Fruit fly (Drosophila melanogaster) whole organism, embryonic: ENCODE data around the gene fru.
A peak's percentile ranks its signal among the peaks of the same experiment; 100 is the strongest.

Source experiments
- Bgb ChIP-seq: fragments of 200-800 bp; sonication (Bioruptor generic); IDR thresholded peaks from 2 replicates; pipeline ENCODE4 v1.3.6; 2022; ENCODE audit warnings: missing biosample characterization, missing genetic modification characterization; ENCODE audit not compliant: partially characterized antibody
- CG1024 ChIP-seq: fragments of 200-800 bp; sonication (Bioruptor generic); IDR thresholded peaks from 2 replicates; pipeline ENCODE4 v1.3.6; 2022; ENCODE audit warnings: missing biosample characterization, missing genetic modification characterization
- CG10431 ChIP-seq: fragments of 200-800 bp; sonication (Bioruptor generic); optimal IDR thresholded peaks from 3 replicates; lab custom pipeline; 2018; ENCODE audit warnings: missing biosample characterization, mild to moderate bottlenecking, missing genetic modification characterization
- CG11456 ChIP-seq: fragments of 200-800 bp; sonication (Bioruptor generic); IDR thresholded peaks from 3 replicates; pipeline ENCODE4 v1.3.6; 2022; ENCODE audit warnings: missing biosample characterization, missing genetic modification characterization
- CG11695 ChIP-seq: fragments of 200-800 bp; sonication (Bioruptor generic); IDR thresholded peaks from 3 replicates; pipeline ENCODE4 v1.3.6; 2022; ENCODE audit warnings: missing biosample characterization, missing genetic modification characterization
- CG12659 ChIP-seq: fragments of 200-800 bp; sonication (Bioruptor generic); optimal IDR thresholded peaks from 3 replicates; lab custom pipeline; 2017; ENCODE audit warnings: mild to moderate bottlenecking, missing biosample characterization, missing genetic modification reagents, missing genetic modification characterization
- CG13123 ChIP-seq: fragments of 200-800 bp; sonication (Bioruptor generic); optimal IDR thresholded peaks from 2 replicates; lab custom pipeline; 2016; ENCODE audit warnings: missing biosample characterization, missing genetic modification characterization
- CG15696 ChIP-seq: fragments of 200-800 bp; sonication (Bioruptor generic); optimal IDR thresholded peaks from 2 replicates; lab custom pipeline; 2019; ENCODE audit warnings: missing biosample characterization, mild to moderate bottlenecking, missing genetic modification characterization, moderate library complexity
- CG17359 ChIP-seq: fragments of 200-800 bp; sonication (Bioruptor generic); optimal IDR thresholded peaks from 3 replicates; lab custom pipeline; 2018; ENCODE audit warnings: missing biosample characterization, mild to moderate bottlenecking, missing genetic modification characterization, moderate library complexity
- CG1792 ChIP-seq: fragments of 200-800 bp; sonication (Bioruptor generic); optimal IDR thresholded peaks from 2 replicates; lab custom pipeline; 2016; ENCODE audit warnings: missing biosample characterization, missing genetic modification characterization
- CG32767 ChIP-seq: fragments of 200-800 bp; sonication (Bioruptor generic); IDR thresholded peaks from 2 replicates; pipeline ENCODE4 v1.3.6; 2022; ENCODE audit warnings: missing biosample characterization, missing genetic modification characterization
- CG34224 ChIP-seq: fragments of 200-800 bp; sonication (Bioruptor generic); IDR thresholded peaks from 3 replicates; pipeline ENCODE4 v1.3.6; 2022; ENCODE audit warnings: missing biosample characterization, missing genetic modification characterization; ENCODE audit not compliant: partially characterized antibody
- CG5953 ChIP-seq: fragments of 200-800 bp; sonication (Bioruptor generic); IDR thresholded peaks from 2 replicates; pipeline ENCODE4 v1.3.6; 2022; ENCODE audit warnings: missing biosample characterization, missing genetic modification characterization
- CG8089 ChIP-seq: fragments of 200-800 bp; sonication (Bioruptor generic); optimal IDR thresholded peaks from 3 replicates; lab custom pipeline; 2016; ENCODE audit warnings: missing biosample characterization, missing genetic modification characterization
- CG9609 ChIP-seq: fragments of 200-800 bp; sonication (Bioruptor generic); optimal IDR thresholded peaks from 3 replicates; lab custom pipeline; 2016; ENCODE audit warnings: missing biosample characterization, missing genetic modification characterization
- CHES-1-like ChIP-seq: fragments of 200-800 bp; sonication (Bioruptor generic); optimal IDR thresholded peaks from 2 replicates; lab custom pipeline; 2016; ENCODE audit warnings: missing biosample characterization, missing genetic modification characterization
- CoRest ChIP-seq: fragments of 200-800 bp; sonication (Bioruptor generic); optimal IDR thresholded peaks from 3 replicates; lab custom pipeline; 2018; ENCODE audit warnings: missing biosample characterization, mild to moderate bottlenecking, missing genetic modification characterization, moderate library complexity
- Dek ChIP-seq: fragments of 200-800 bp; sonication (Bioruptor generic); optimal IDR thresholded peaks from 3 replicates; lab custom pipeline; 2019; ENCODE audit warnings: missing biosample characterization, mild to moderate bottlenecking, missing genetic modification characterization, moderate library complexity
- H15 ChIP-seq: fragments of 200-800 bp; sonication (Bioruptor generic); IDR thresholded peaks from 3 replicates; pipeline ENCODE4 v1.3.6; 2022; ENCODE audit warnings: missing biosample characterization, missing genetic modification characterization
- HLH3B ChIP-seq: fragments of 200-800 bp; sonication (Bioruptor generic); IDR thresholded peaks from 2 replicates; pipeline ENCODE4 v1.3.6; 2022; ENCODE audit warnings: missing biosample characterization, missing genetic modification characterization
- Jarid2 ChIP-seq: fragments of 200-800 bp; sonication (Bioruptor generic); optimal IDR thresholded peaks from 3 replicates; lab custom pipeline; 2017; ENCODE audit warnings: mild to moderate bottlenecking, missing biosample characterization, missing genetic modification reagents, missing genetic modification characterization
- MESR4 ChIP-seq: fragments of 200-800 bp; sonication (Bioruptor generic); optimal IDR thresholded peaks from 2 replicates; lab custom pipeline; 2018; ENCODE audit warnings: missing biosample characterization, mild to moderate bottlenecking, missing genetic modification characterization, moderate library complexity
- Med ChIP-seq: fragments of 200-800 bp; sonication (Bioruptor generic); peaks from one replicate; lab custom pipeline; 2016; ENCODE audit warnings: missing biosample characterization, missing genetic modification characterization, mild to moderate bottlenecking, inconsistent platforms, moderate library complexity
- Nf-YA ChIP-seq: fragments of 200-800 bp; sonication (Bioruptor generic); IDR thresholded peaks from 2 replicates; pipeline ENCODE4 v1.3.6; 2022; ENCODE audit warnings: missing biosample characterization, missing genetic modification characterization
- Ravus ChIP-seq: fragments of 200-800 bp; sonication (Bioruptor generic); IDR thresholded peaks from 2 replicates; pipeline ENCODE4 v1.3.6; 2022; ENCODE audit warnings: missing biosample characterization, missing genetic modification characterization
- Sin3A ChIP-seq: fragments of >200 bp; optimal IDR thresholded peaks from 2 replicates; lab custom pipeline; 2018
- Sox102F ChIP-seq: fragments of 200-800 bp; sonication (Bioruptor generic); optimal IDR thresholded peaks from 2 replicates; lab custom pipeline; 2018; ENCODE audit warnings: missing biosample characterization, mild to moderate bottlenecking, missing genetic modification characterization, moderate library complexity
- Trl ChIP-seq, 3 experiments: fragments of >200 bp in 2 of 3; fragments of 200-800 bp in 1 of 3; sonication (Bioruptor generic) in 1 of 3; optimal IDR thresholded peaks; 2 replicates in 1 of 3; 3 replicates in 2 of 3; lab custom pipeline; 2016 to 2017; ENCODE audit warnings: missing biosample characterization in 1 of 3, missing genetic modification characterization in 1 of 3
- abd-A ChIP-seq: fragments of 200-800 bp; sonication (Bioruptor generic); optimal IDR thresholded peaks from 3 replicates; lab custom pipeline; 2019; ENCODE audit warnings: missing biosample characterization, mild to moderate bottlenecking, missing genetic modification characterization, moderate library complexity
- ato ChIP-seq: fragments of 200-800 bp; sonication (Bioruptor generic); IDR thresholded peaks from 2 replicates; pipeline ENCODE4 v1.3.6; 2022; ENCODE audit warnings: missing biosample characterization, missing genetic modification characterization; ENCODE audit not compliant: partially characterized antibody
- bbx ChIP-seq: fragments of 200-800 bp; sonication (Bioruptor generic); IDR thresholded peaks from 2 replicates; pipeline ENCODE4 v1.3.6; 2022; ENCODE audit warnings: missing biosample characterization, missing genetic modification characterization; ENCODE audit not compliant: partially characterized antibody
- bcd ChIP-seq: fragments of 200-800 bp; sonication (Bioruptor generic); optimal IDR thresholded peaks from 2 replicates; lab custom pipeline; 2017; ENCODE audit warnings: missing biosample characterization, mild to moderate bottlenecking, missing genetic modification characterization
- caup ChIP-seq: fragments of 200-800 bp; sonication (Bioruptor generic); optimal IDR thresholded peaks from 3 replicates; lab custom pipeline; 2017; ENCODE audit warnings: missing biosample characterization, mild to moderate bottlenecking, missing genetic modification characterization, moderate library complexity; ENCODE audit not compliant: severe bottlenecking
- chif ChIP-seq, 2 experiments: fragments of 200-800 bp; sonication (Bioruptor generic); optimal IDR thresholded peaks; 3 replicates each; lab custom pipeline; 2016; ENCODE audit warnings: missing biosample characterization in 2 of 2, missing genetic modification characterization in 2 of 2
- chn ChIP-seq: fragments of 200-800 bp; sonication (Bioruptor generic); optimal IDR thresholded peaks from 2 replicates; lab custom pipeline; 2016; ENCODE audit warnings: missing biosample characterization, missing genetic modification characterization
- ftz-f1 ChIP-seq: fragments of 200-800 bp; sonication (Bioruptor generic); optimal IDR thresholded peaks from 2 replicates; lab custom pipeline; 2016; ENCODE audit warnings: missing biosample characterization, missing genetic modification characterization
- gro ChIP-seq: fragments of 200-800 bp; sonication (Bioruptor generic); optimal IDR thresholded peaks from 2 replicates; lab custom pipeline; 2016; ENCODE audit warnings: missing biosample characterization, missing genetic modification characterization
- hb ChIP-seq: fragments of 200-800 bp; sonication (Bioruptor generic); IDR thresholded peaks from 3 replicates; pipeline ENCODE4 v1.3.6; 2022; ENCODE audit warnings: missing biosample characterization, missing genetic modification characterization; ENCODE audit not compliant: partially characterized antibody
- ind ChIP-seq: fragments of 200-800 bp; sonication (Bioruptor generic); optimal IDR thresholded peaks from 3 replicates; lab custom pipeline; 2016; ENCODE audit warnings: missing biosample characterization, missing genetic modification characterization
- ken ChIP-seq: fragments of 200-800 bp; sonication (Bioruptor generic); IDR thresholded peaks from 3 replicates; pipeline ENCODE4 v1.3.6; 2022; ENCODE audit warnings: missing biosample characterization, missing genetic modification characterization
- maf-S ChIP-seq: fragments of 200-800 bp; sonication (Bioruptor generic); optimal IDR thresholded peaks from 2 replicates; lab custom pipeline; 2016; ENCODE audit warnings: missing biosample characterization, missing genetic modification characterization
- nom ChIP-seq: fragments of 200-800 bp; sonication (Bioruptor generic); optimal IDR thresholded peaks from 2 replicates; lab custom pipeline; 2017; ENCODE audit warnings: missing biosample characterization, missing genetic modification characterization, mild to moderate bottlenecking, moderate library complexity, missing genetic modification reagents
- oc ChIP-seq: fragments of 200-800 bp; sonication (Bioruptor generic); optimal IDR thresholded peaks from 2 replicates; lab custom pipeline; 2018; ENCODE audit warnings: missing biosample characterization, mild to moderate bottlenecking, missing genetic modification characterization, moderate library complexity
- pita ChIP-seq: fragments of 200-800 bp; sonication (Bioruptor generic); optimal IDR thresholded peaks from 2 replicates; lab custom pipeline; 2017; ENCODE audit warnings: missing biosample characterization, mild to moderate bottlenecking, missing genetic modification characterization
- sd ChIP-seq: fragments of 200-800 bp; sonication (Bioruptor generic); optimal IDR thresholded peaks from 3 replicates; lab custom pipeline; 2018; ENCODE audit warnings: missing biosample characterization, mild to moderate bottlenecking, missing genetic modification characterization, moderate library complexity
- sim ChIP-seq: fragments of 200-800 bp; sonication (Bioruptor generic); IDR thresholded peaks from 2 replicates; pipeline ENCODE4 v1.3.6; 2022; ENCODE audit warnings: missing biosample characterization, missing genetic modification characterization
- so ChIP-seq: fragments of 200-800 bp; sonication (Bioruptor generic); IDR thresholded peaks from 3 replicates; pipeline ENCODE4 v1.3.6; 2022; ENCODE audit warnings: missing biosample characterization, missing genetic modification characterization
- sob ChIP-seq: fragments of 200-800 bp; sonication (Bioruptor generic); IDR thresholded peaks from 2 replicates; pipeline ENCODE4 v1.3.6; 2022; ENCODE audit warnings: missing biosample characterization, missing genetic modification characterization
- ssp ChIP-seq: fragments of 200-800 bp; sonication (Bioruptor generic); IDR thresholded peaks from 2 replicates; pipeline ENCODE4 v1.3.6; 2022; ENCODE audit warnings: missing biosample characterization, missing genetic modification characterization
- unc-4 ChIP-seq: fragments of 200-800 bp; sonication (Bioruptor generic); IDR thresholded peaks from 2 replicates; pipeline ENCODE4 v1.3.6; 2022; ENCODE audit warnings: missing biosample characterization, missing genetic modification characterization; ENCODE audit not compliant: partially characterized antibody

Gene fru

dm6 chr3R:18508346-18508745, 37.0 kb downstream of the fru start (continued):
- peak; percentile 81; the same call in 1 of the 2 replicates for TF ChIP-seq HLH3B (GFP tag; lab: Robert Waterston, UW)
- TF ChIP-seq pita (GFP tag; lab: Kevin White, UChicago) = no peak
- no peak for TF ChIP-seq CG1024 (GFP tag; lab: Robert Waterston, UW)
- TF ChIP-seq Trl (optimal IDR thresholded peaks at IDR 0.05; lab: Kevin White, UChicago) = no peak
- TF ChIP-seq Trl (GFP tag; optimal IDR thresholded peaks at IDR 0.05; lab: Kevin White, UChicago) = no peak
- no peak for TF ChIP-seq Jarid2
- no peak for TF ChIP-seq ftz-f1 (GFP tag; lab: Kevin White, UChicago)
- no peak for TF ChIP-seq CG8089
- no peak for TF ChIP-seq sd (tag; lab: Kevin White, UChicago)
- TF ChIP-seq hb (GFP tag; lab: Robert Waterston, UW) = no peak
- no peak for TF ChIP-seq ken (GFP tag; lab: Robert Waterston, UW)
- TF ChIP-seq ind (GFP tag; lab: Kevin White, UChicago) = peak; percentile 22
- TF ChIP-seq Sin3A (lab: Kevin White, UChicago) = no peak
- no peak for TF ChIP-seq chn
- TF ChIP-seq so (GFP tag; lab: Robert Waterston, UW) = peak; percentile 43; the same call in 1 of the 3 replicates
- TF ChIP-seq CG11695 = no peak; the same call in 2 of the 3 replicates
- TF ChIP-seq bbx (GFP tag; lab: Robert Waterston, UW) = no peak
- TF ChIP-seq gro (GFP tag; lab: Kevin White, UChicago) = no peak
- TF ChIP-seq CG15696 = no peak
- TF ChIP-seq Dek (tag; lab: Kevin White, UChicago) = no peak
- TF ChIP-seq CG12659 = no peak
- TF ChIP-seq abd-A (tag; lab: Kevin White, UChicago) = no peak
- peak; percentile 52 for TF ChIP-seq Sox102F (GFP tag; lab: Kevin White, UChicago)
- TF ChIP-seq ssp = peak; percentile 44; the same call in 1 of the 2 replicates
- no peak for TF ChIP-seq CG17359 (tag; lab: Kevin White, UChicago)
- peak; percentile 64; the same call in 1 of the 2 replicates for TF ChIP-seq CG32767
- TF ChIP-seq sob (GFP tag; lab: Robert Waterston, UW) = peak; percentile 59; the same call in 1 of the 2 replicates
- TF ChIP-seq maf-S (GFP tag; lab: Kevin White, UChicago) = no peak
- TF ChIP-seq chif (GFP tag; optimal IDR thresholded peaks at IDR 0.05; lab: Kevin White, UChicago) = no peak
- TF ChIP-seq MESR4 (GFP tag; lab: Kevin White, UChicago) = no peak
- TF ChIP-seq oc (tag; lab: Kevin White, UChicago) = no peak
- TF ChIP-seq H15 (GFP tag; lab: Robert Waterston, UW) = peak; percentile 46; the same call in 1 of the 3 replicates
- no peak for TF ChIP-seq sim (GFP tag; lab: Robert Waterston, UW)
- TF ChIP-seq CHES-1-like (GFP tag; lab: Kevin White, UChicago) = no peak
- no peak for TF ChIP-seq CG34224 (GFP tag; lab: Robert Waterston, UW)
- peak; percentile 58; the same call in 1 of the 3 replicates for TF ChIP-seq CG11456 (GFP tag; lab: Robert Waterston, UW)
- TF ChIP-seq CG1792 = no peak
- peak; percentile 38 for TF ChIP-seq bcd (GFP tag; lab: Kevin White, UChicago)
- TF ChIP-seq CG13123 = no peak
- no peak for TF ChIP-seq CG10431 (GFP tag; lab: Kevin White, UChicago)
- TF ChIP-seq caup (GFP tag; lab: Kevin White, UChicago) = peak; percentile 36
- TF ChIP-seq Bgb (GFP tag; lab: Robert Waterston, UW) = no peak
- TF ChIP-seq unc-4 (GFP tag; lab: Robert Waterston, UW) = no peak
- no peak for TF ChIP-seq CG9609
- TF ChIP-seq nom (GFP tag; lab: Kevin White, UChicago) = no peak
- no peak for TF ChIP-seq ato
- no peak for TF ChIP-seq Med
- TF ChIP-seq CG5953 = no peak
- TF ChIP-seq Nf-YA = 0 out of 2 replicates have a peak, but pooled peaks have one; percentile 33
- no peak for TF ChIP-seq Ravus (GFP tag; lab: Robert Waterston, UW)
- TF ChIP-seq CoRest (tag; lab: Kevin White, UChicago) = no peak
